Worm (Caenorhabditis elegans) whole organism, L4/young adult: ENCODE data around the gene sna-3.

Source experiments
- W03F9.2 ChIP-seq: fragments of 150-350 bp; optimal IDR thresholded peaks from 2 replicates; lab custom pipeline; 2014; ENCODE audit warnings: missing biosample characterization, missing genetic modification characterization
- dao-5 ChIP-seq: sonication (generic microtip); optimal IDR thresholded peaks from 2 replicates; lab custom pipeline; 2016; ENCODE audit warnings: missing genotype, missing genetic modification characterization, moderate library complexity, missing compliant biosample characterization
- him-1 ChIP-seq: sonication (generic microtip); optimal IDR thresholded peaks from 2 replicates; lab custom pipeline; 2016; ENCODE audit warnings: missing genotype, missing genetic modification reagents, missing genetic modification characterization, missing compliant biosample characterization

Gene sna-3

ce11 chrIII:6213915-6214314 is 7.9 kb upstream of the sna-3 start, which contains the start of gene C23G10.10:
TSS of gene C23G10.10 (minus strand) at chrIII:6214015.
- no peak for TF ChIP-seq W03F9.2 (tag; lab: Kevin White, UChicago)
- no peak for TF ChIP-seq dao-5
- no peak for TF ChIP-seq him-1 (tag; lab: Kevin White, UChicago)

DNA sequence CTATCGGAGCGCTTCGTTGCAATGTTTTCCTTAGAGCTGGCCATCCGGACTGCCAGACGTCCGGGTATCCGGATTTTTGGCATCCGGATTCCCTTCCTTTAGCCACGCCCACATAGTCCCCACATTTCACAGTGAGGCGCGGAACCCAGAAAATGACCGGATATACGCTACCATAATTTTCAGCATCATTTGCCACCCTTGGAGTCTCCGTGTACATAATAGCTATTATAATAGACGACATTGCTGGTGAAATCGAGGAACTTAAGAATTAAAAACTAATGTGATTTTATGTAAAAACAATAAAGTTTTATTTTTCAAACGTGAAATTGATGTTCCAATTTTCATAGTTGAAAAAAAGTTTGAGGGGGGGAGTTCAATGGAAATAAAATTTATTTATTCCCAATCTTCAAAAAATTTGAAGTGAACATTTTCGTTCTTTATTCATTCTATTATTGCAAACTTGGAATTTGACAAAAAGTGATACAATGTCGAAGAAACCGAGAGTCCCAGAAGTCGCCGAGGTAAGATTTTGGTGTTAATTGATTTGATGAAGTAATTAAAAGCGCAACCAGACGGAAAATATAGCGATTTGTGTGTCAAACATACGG is 4.3 kb upstream of the sna-3 start:
- TF ChIP-seq W03F9.2 (tag; lab: Kevin White, UChicago) (no peak), dao-5 (no peak), him-1 (tag; lab: Kevin White, UChicago) (no peak)

DNA sequence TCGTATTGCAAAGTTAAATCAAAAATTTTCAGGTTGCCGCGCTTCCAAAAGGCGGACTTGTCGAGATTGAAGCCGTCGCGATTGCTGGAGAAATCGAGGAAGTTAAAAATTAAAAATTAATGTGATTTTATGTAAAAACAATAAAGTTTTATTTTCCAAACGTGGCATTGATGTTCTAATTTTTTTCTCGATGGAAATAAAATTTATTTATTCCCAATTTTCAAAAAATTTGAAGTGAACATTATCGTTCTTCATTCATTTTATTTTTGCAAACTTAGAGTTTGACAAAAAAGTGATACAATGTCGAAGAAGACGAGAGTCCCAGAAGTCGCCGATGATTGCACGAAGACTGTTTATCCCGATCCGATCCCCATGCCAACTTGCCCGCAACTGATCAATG is 3.0 kb upstream of the sna-3 start, which contains the start of gene C23G10.1:
TSS of gene C23G10.1 (plus strand) at position 301 of the 400 bp plus-strand sequence.
- TF ChIP-seq dao-5, result no peak
- no peak for TF ChIP-seq him-1 (tag; lab: Kevin White, UChicago)
- TF ChIP-seq W03F9.2 (tag; lab: Kevin White, UChicago), result no peak

ce11 chrIII:6207881-6208280 is 1.9 kb upstream of the sna-3 start, which contains the start of gene C23G10.2:
TSS of gene C23G10.2 (plus strand) at chrIII:6208064.
- TF ChIP-seq dao-5 (no peak), him-1 (tag; lab: Kevin White, UChicago) (no peak), W03F9.2 (tag; lab: Kevin White, UChicago) (no peak)

- TF ChIP-seq dao-5 (no peak), W03F9.2 (tag; lab: Kevin White, UChicago) (no peak), him-1 (tag; lab: Kevin White, UChicago) (no peak)
Observed at ce11 chrIII:6207046-6207445, 1.0 kb upstream of the sna-3 start.

ce11 chrIII:6202440-6202839 is 3.6 kb downstream of the sna-3 start:
- TF ChIP-seq dao-5 (no peak), him-1 (tag; lab: Kevin White, UChicago) (no peak), W03F9.2 (tag; lab: Kevin White, UChicago) (no peak)

DNA sequence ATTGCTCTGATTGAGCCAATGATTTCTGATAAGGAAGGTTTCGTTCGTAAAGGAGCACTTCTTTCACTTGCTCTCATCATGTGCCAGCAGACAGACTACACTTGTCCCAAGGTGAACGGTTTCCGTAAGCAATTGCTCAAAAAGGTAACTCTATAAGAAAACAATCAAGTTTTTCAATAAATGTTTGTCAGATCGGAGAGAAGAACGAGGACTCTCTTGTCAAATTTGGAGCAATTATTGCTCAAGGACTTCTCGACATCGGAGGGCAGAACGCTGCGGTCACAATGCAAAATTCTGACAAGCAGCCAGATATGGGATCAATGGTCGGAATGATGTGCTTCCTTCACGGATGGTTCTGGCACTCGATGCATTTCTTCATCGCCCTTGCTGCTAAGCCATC is 4.7 kb downstream of the sna-3 start:
- TF ChIP-seq dao-5 (no peak), W03F9.2 (tag; lab: Kevin White, UChicago) (no peak), him-1 (tag; lab: Kevin White, UChicago) (no peak)

- TF ChIP-seq W03F9.2 (tag; lab: Kevin White, UChicago) (peak; percentile 78), dao-5 (no peak)
Observed at ce11 chrIII:6198378-6199234, 7.4 kb downstream of the sna-3 start, which contains the start of the genes C23G10.7 and rpn-2. TSS of gene C23G10.7 (minus strand) at chrIII:6198414. TSS of gene rpn-2 (plus strand) at chrIII:6199184.

ce11 chrIII:6195718-6196117 is 10.3 kb downstream of the sna-3 start:
- no peak for TF ChIP-seq him-1 (tag; lab: Kevin White, UChicago)
- no peak for TF ChIP-seq dao-5

DNA sequence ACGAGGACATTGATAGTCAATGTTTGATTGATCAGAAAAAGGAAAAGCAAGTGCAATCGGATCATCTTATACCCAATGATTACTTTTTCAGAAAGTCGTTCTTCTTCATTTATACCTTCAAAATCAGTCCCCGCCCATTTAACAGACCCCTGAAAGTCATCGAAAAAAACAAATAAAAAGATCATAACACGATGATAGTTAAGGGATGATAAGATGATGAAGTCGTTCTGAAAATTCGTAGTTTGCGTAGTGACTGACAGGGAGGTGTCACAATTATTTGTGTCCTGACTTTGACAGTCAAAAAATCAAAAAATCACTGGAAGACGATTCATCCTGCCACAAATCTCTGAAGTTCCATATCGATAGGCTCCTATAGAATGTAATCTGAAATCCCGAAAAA is 11.5 kb downstream of the sna-3 start, which contains the start of gene ugt-66:
TSS of gene ugt-66 (minus strand) at position 101 of the 400 bp plus-strand sequence.
- no peak for TF ChIP-seq W03F9.2 (tag; lab: Kevin White, UChicago)

- TF ChIP-seq dao-5 (no peak), W03F9.2 (tag; lab: Kevin White, UChicago) (no peak), him-1 (tag; lab: Kevin White, UChicago) (no peak)
Observed at ce11 chrIII:6190810-6191209, 15.2 kb downstream of the sna-3 start, which contains the start of gene C23G10.5. TSS of gene C23G10.5 (plus strand) at chrIII:6191110.

- no peak for TF ChIP-seq W03F9.2 (tag; lab: Kevin White, UChicago)
- TF ChIP-seq him-1 (tag; lab: Kevin White, UChicago), result no peak
- no peak for TF ChIP-seq dao-5
Observed at ce11 chrIII:6183118-6183517, 22.9 kb downstream of the sna-3 start, which contains the start of gene nas-28. TSS of gene nas-28 (minus strand) at chrIII:6183218.

- TF ChIP-seq W03F9.2 (tag; lab: Kevin White, UChicago), result no peak
- no peak for TF ChIP-seq him-1 (tag; lab: Kevin White, UChicago)
- no peak for TF ChIP-seq dao-5
Observed at ce11 chrIII:6180294-6180693, 25.7 kb downstream of the sna-3 start.

DNA sequence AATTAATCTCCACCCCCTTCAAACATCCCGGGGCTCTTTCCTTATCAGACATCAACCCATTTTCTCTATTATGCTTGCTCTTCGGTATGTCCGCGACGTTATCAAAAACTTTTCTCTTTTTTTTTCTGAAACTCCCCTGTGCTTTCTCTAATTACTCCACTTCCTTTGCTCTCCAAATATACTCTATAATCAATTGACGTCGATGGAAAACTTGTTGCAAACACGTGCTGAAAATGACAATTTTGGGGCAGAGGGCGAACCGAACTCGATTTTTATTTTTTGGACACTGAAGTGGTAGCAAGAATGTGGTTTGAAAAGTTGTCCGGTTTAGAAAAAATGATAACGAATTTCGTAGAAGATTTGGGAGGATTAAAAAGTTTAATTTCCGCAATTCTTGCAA is 26.9 kb downstream of the sna-3 start:
- TF ChIP-seq W03F9.2 (tag; lab: Kevin White, UChicago) (no peak), him-1 (tag; lab: Kevin White, UChicago) (no peak), dao-5 (no peak)
